Worm (Caenorhabditis elegans) whole organism, young adult: ENCODE results near the gene T14G8.4.

Experiments
- aptf-3 ChIP-seq: fragments of 200-800 bp; sonication (Bioruptor generic); IDR thresholded peaks from 2 replicates; pipeline ENCODE4 v1.3.6; 2022; ENCODE audit warnings: missing genetic modification characterization, missing compliant biosample characterization
- hmg-1.2 ChIP-seq: fragments of 200-800 bp; sonication (Bioruptor generic); IDR thresholded peaks from 2 replicates; pipeline ENCODE4 v1.3.6; 2022; ENCODE audit warnings: missing genetic modification reagents, missing genetic modification characterization, missing compliant biosample characterization
- lsy-27 ChIP-seq: sonication (generic microtip); optimal IDR thresholded peaks from 2 replicates; lab custom pipeline; 2017; ENCODE audit warnings: missing genetic modification characterization, mild to moderate bottlenecking, missing compliant biosample characterization, antibody characterized with exemption, missing genotype, borderline replicate concordance; ENCODE audit not compliant: insufficient read depth
- mes-4 ChIP-seq: sonication (generic microtip); optimal IDR thresholded peaks from 2 replicates; lab custom pipeline; 2016; ENCODE audit warnings: missing genotype, missing genetic modification characterization, missing compliant biosample characterization
- nfya-2 ChIP-seq: fragments of 200-800 bp; sonication (Bioruptor generic); IDR thresholded peaks from 2 replicates; pipeline ENCODE4 v1.3.6; 2022; ENCODE audit warnings: missing genetic modification reagents, missing genetic modification characterization, missing compliant biosample characterization

ce11 chrX:12873688-12874364, 10.1 kb upstream of the T14G8.4 start:
- TF ChIP-seq nfya-2 (GFP tag; lab: Robert Waterston, UW) (no peak), mes-4 (tag; lab: Kevin White, UChicago) (no peak), aptf-3 (GFP tag; lab: Robert Waterston, UW) (no peak), hmg-1.2 (GFP tag; lab: Robert Waterston, UW) (no peak), lsy-27 (tag; lab: Kevin White, UChicago) (no peak)
